Fruit fly (Drosophila melanogaster): Measurements from ENCODE around the gene mamo.

DNA sequence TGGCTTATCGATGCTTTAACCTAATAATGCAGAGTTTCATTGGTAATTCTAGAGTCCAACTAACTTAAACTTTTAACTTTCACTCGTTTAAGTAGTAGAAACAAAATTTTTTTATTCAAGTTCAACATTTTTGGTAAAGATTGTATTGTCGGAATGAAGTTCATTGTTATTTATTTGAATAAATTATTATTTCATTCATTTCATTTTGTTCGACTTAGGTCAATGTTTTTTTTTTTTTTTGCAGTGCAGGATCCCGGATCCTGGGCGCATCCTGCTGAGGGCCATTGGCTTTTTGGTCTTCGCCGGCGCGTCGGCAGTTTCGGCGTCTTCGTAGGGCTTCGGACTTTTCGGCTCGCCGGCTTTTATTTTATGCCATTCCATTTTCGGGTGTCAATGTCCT is 28.7 kb upstream of the mamo start:
- TF ChIP-seq CG8290 (GFP tag; optimal IDR thresholded peaks at IDR 0.05): no peak
- TF ChIP-seq CG8290 (tag; optimal IDR thresholded peaks at IDR 0.05): no peak
- TF ChIP-seq esg (GFP tag; conservative IDR thresholded peaks at IDR 0.05): no peak
- TF ChIP-seq Deaf1 (tag; optimal IDR thresholded peaks at IDR 0.05): peak; percentile 23
- TF ChIP-seq ase (GFP tag; IDR thresholded peaks at IDR 0.05): no peak
- no peak for TF ChIP-seq mld (GFP tag; IDR thresholded peaks at IDR 0.05; ENCODE audit: partially characterized antibody)

Data from whole organism, embryonic.